Worm (Caenorhabditis elegans) whole organism, L4 larva: ENCODE results near the gene ulp-4.

Source experiments
- F26F4.8 ChIP-seq: fragments of 200-800 bp; sonication (Bioruptor generic); conservative IDR thresholded peaks from 2 replicates; pipeline ENCODE4 v1.3.6; 2022; ENCODE audit warnings: missing genetic modification characterization, missing compliant biosample characterization
- Y5F2A.4 ChIP-seq: fragments of 200-800 bp; sonication (Bioruptor generic); optimal IDR thresholded peaks from 2 replicates; lab custom pipeline; 2018; ENCODE audit warnings: mild to moderate bottlenecking, missing genetic modification characterization, missing compliant biosample characterization
- ceh-32 ChIP-seq: sonication (generic microtip); optimal IDR thresholded peaks from 2 replicates; lab custom pipeline; 2016; ENCODE audit warnings: mild to moderate bottlenecking, missing genetic modification characterization, missing compliant biosample characterization; ENCODE audit not compliant: poor library complexity
- ceh-44 ChIP-seq: fragments of 200-800 bp; sonication (Bioruptor generic); IDR thresholded peaks from 2 replicates; pipeline ENCODE4 v1.3.6; 2022; ENCODE audit warnings: missing genetic modification reagents, missing genetic modification characterization, missing compliant biosample characterization
- ces-1 ChIP-seq: fragments of 150-350 bp; sonication (generic microtip); optimal IDR thresholded peaks from 4 replicates; lab custom pipeline; 2014; ENCODE audit warnings: missing biosample characterization, missing genetic modification reagents, missing genetic modification characterization
- cey-2 ChIP-seq: sonication (generic microtip); optimal IDR thresholded peaks from 3 replicates; lab custom pipeline; 2017; ENCODE audit warnings: missing genetic modification characterization, mild to moderate bottlenecking, missing compliant biosample characterization, antibody characterized with exemption, borderline replicate concordance; ENCODE audit not compliant: insufficient read depth
- daf-12 ChIP-seq: fragments of 150-350 bp; optimal IDR thresholded peaks from 2 replicates; lab custom pipeline; 2014; ENCODE audit warnings: missing biosample characterization, missing genetic modification reagents, missing genetic modification characterization
- daf-8 ChIP-seq: fragments of 200-800 bp; sonication (Bioruptor generic); IDR thresholded peaks from 2 replicates; pipeline ENCODE4 v1.3.6; 2022; ENCODE audit warnings: missing genetic modification characterization, missing compliant biosample characterization
- dmd-8 ChIP-seq: fragments of 200-800 bp; sonication (Bioruptor generic); IDR thresholded peaks from 2 replicates; pipeline ENCODE4 v1.3.6; 2022; ENCODE audit warnings: missing genetic modification characterization, missing compliant biosample characterization
- duxl-1 ChIP-seq: sonication (generic microtip); optimal IDR thresholded peaks from 2 replicates; lab custom pipeline; 2016; ENCODE audit warnings: mild to moderate bottlenecking, missing genetic modification characterization, moderate library complexity, missing compliant biosample characterization; ENCODE audit not compliant: poor library complexity
- hmg-1.1 ChIP-seq: fragments of 200-800 bp; sonication (Bioruptor generic); IDR thresholded peaks from 2 replicates; pipeline ENCODE4 v1.3.6; 2022; ENCODE audit warnings: missing genetic modification reagents, missing genetic modification characterization, missing compliant biosample characterization
- lim-7 ChIP-seq: fragments of 200-800 bp; sonication (Bioruptor generic); IDR thresholded peaks from 2 replicates; pipeline ENCODE4 v1.3.6; 2022; ENCODE audit warnings: missing genetic modification characterization, missing compliant biosample characterization
- lin-29 ChIP-seq: fragments of 200-800 bp; sonication (Bioruptor generic); IDR thresholded peaks from 2 replicates; pipeline ENCODE4 v1.3.6; 2022; ENCODE audit warnings: missing genetic modification reagents, missing genetic modification characterization, missing compliant biosample characterization
- lin-39 ChIP-seq: fragments of 150-350 bp; optimal IDR thresholded peaks from 2 replicates; lab custom pipeline; 2014; ENCODE audit warnings: missing biosample characterization, missing genetic modification reagents, missing genetic modification characterization
- lsy-2 ChIP-seq, 2 experiments: fragments of 150-350 bp in 1 of 2; sonication (generic microtip) in 1 of 2; optimal IDR thresholded peaks; 2 replicates each; lab custom pipeline; 2014 to 2017; ENCODE audit warnings: missing biosample characterization in 2 of 2, missing genetic modification characterization in 2 of 2
- madf-5 ChIP-seq, 2 experiments: fragments of 200-800 bp; sonication (Bioruptor generic); IDR thresholded peaks; 2 replicates each; pipeline ENCODE4 v1.3.6; 2022; ENCODE audit warnings: missing compliant biosample characterization in 2 of 2, missing genetic modification characterization in 2 of 2
- mdt-29 ChIP-seq: fragments of 200-800 bp; sonication (Bioruptor generic); IDR thresholded peaks from 2 replicates; pipeline ENCODE4 v1.3.6; 2022; ENCODE audit warnings: missing genetic modification reagents, missing genetic modification characterization, missing compliant biosample characterization
- mxl-2 ChIP-seq: fragments of 200-800 bp; sonication (Bioruptor generic); conservative IDR thresholded peaks from 2 replicates; pipeline ENCODE4 v1.3.6; 2022; ENCODE audit warnings: missing genetic modification reagents, missing genetic modification characterization, missing compliant biosample characterization
- nhr-10 ChIP-seq: fragments of 150-350 bp; optimal IDR thresholded peaks from 2 replicates; lab custom pipeline; 2014; ENCODE audit warnings: missing biosample characterization, missing genetic modification characterization
- nhr-102 ChIP-seq: sonication (generic microtip); optimal IDR thresholded peaks from 2 replicates; lab custom pipeline; 2016; ENCODE audit warnings: mild to moderate bottlenecking, missing genetic modification characterization, moderate library complexity, missing compliant biosample characterization
- nhr-111 ChIP-seq: fragments of 200-800 bp; sonication (Bioruptor generic); optimal IDR thresholded peaks from 2 replicates; lab custom pipeline; 2018; ENCODE audit warnings: mild to moderate bottlenecking, missing genetic modification characterization, missing compliant biosample characterization
- nhr-237 ChIP-seq: sonication (generic microtip); optimal IDR thresholded peaks from 2 replicates; lab custom pipeline; 2017; ENCODE audit warnings: missing biosample characterization, missing genetic modification characterization
- nhr-41 ChIP-seq: fragments of 200-800 bp; sonication (Bioruptor generic); IDR thresholded peaks from 2 replicates; pipeline ENCODE4 v1.3.6; 2022; ENCODE audit warnings: missing genetic modification reagents, missing genetic modification characterization, missing compliant biosample characterization
- nhr-6 ChIP-seq: fragments of 150-350 bp; optimal IDR thresholded peaks from 2 replicates; lab custom pipeline; 2014; ENCODE audit warnings: missing biosample characterization, missing genetic modification characterization
- nhr-77 ChIP-seq: fragments of 150-350 bp; optimal IDR thresholded peaks from 2 replicates; lab custom pipeline; 2014; ENCODE audit warnings: missing biosample characterization, missing genetic modification characterization
- set-16 ChIP-seq: fragments of 200-800 bp; sonication (Bioruptor generic); IDR thresholded peaks from 2 replicates; pipeline ENCODE4 v1.3.6; 2022; ENCODE audit warnings: missing genetic modification reagents, missing genetic modification characterization, missing compliant biosample characterization
- snpc-4 ChIP-seq: fragments of 150-350 bp; optimal IDR thresholded peaks from 2 replicates; lab custom pipeline; 2014; ENCODE audit warnings: missing biosample characterization, missing genetic modification characterization
- tag-97 ChIP-seq: fragments of 200-800 bp; sonication (Bioruptor generic); IDR thresholded peaks from 2 replicates; pipeline ENCODE4 v1.3.6; 2022; ENCODE audit warnings: missing genetic modification characterization, missing compliant biosample characterization
- unc-130 ChIP-seq: sonication (generic microtip); optimal IDR thresholded peaks from 2 replicates; lab custom pipeline; 2016; ENCODE audit warnings: missing genetic modification reagents, missing genetic modification characterization, missing compliant biosample characterization
- unc-62 ChIP-seq, 3 experiments: fragments of 150-350 bp in 1 of 3; sonication (generic microtip); optimal IDR thresholded peaks in 2 of 3; peaks in 1 of 3; 1 replicate in 1 of 3; 2 replicates in 2 of 3; lab custom pipeline; 2014 to 2017; ENCODE audit warnings: missing biosample characterization in 3 of 3, missing genetic modification characterization in 3 of 3, missing genetic modification reagents in 3 of 3, missing genotype in 1 of 3
- zfp-3 ChIP-seq: fragments of 200-800 bp; sonication (Bioruptor generic); conservative IDR thresholded peaks from 2 replicates; pipeline ENCODE4 v1.3.6; 2022; ENCODE audit warnings: missing genetic modification reagents, missing genetic modification characterization, missing compliant biosample characterization

The ulp-4 gene

DNA sequence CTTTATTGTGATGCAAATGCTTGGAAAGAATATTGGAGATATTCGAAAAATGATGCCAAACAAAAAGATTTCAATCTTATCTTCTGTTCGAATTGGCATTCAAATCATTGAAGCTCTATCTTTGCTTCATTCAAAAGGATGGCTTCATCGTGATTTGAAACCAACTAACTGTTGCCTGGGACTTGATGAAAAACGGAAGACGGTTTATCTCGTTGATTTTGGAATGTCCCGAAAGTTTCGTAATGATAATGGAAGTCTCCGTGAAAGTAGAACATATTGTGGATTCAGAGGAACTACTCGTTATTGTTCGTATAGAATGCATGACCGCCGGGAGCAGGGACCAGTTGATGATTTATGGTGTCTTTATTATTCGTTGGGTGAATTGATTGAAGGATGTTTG is 44.4 kb downstream of the ulp-4 start:
- TF ChIP-seq lsy-2 (tag; optimal IDR thresholded peaks at IDR 0.05; lab: Kevin White, UChicago) (no peak), set-16 (GFP tag; lab: Robert Waterston, UW) (no peak), ceh-32 (tag; lab: Kevin White, UChicago) (no peak), nhr-6 (tag; lab: Kevin White, UChicago) (no peak), zfp-3 (GFP tag; lab: Robert Waterston, UW) (no peak), unc-62 (GFP tag; optimal IDR thresholded peaks at IDR 0.05 in 1 of 2; lab: Kevin White, UChicago) (peak in 1 of 2 experiments; percentile 91), unc-62 (tag; optimal IDR thresholded peaks at IDR 0.05; lab: Kevin White, UChicago) (no peak)
- TF ChIP-seq, all 104 proteins: peak for 1

DNA sequence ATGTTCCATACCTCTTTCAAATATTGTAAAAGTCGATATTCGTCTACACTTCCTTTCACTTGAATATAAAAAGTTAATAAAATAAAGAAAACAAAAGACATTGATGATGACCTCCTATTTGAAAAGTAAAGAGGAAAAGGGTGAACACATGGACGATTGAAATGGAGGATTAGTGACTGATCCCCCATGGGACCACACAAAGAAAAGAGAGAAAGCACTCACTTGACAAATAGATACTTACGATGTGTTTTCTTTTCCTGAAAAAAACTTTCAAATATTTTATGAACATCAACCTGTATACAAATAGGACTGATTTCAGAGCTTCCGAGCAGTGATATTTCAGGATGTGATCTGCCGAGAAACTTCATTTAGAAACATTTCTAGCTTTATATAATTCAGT is 47.3 kb downstream of the ulp-4 start, which contains the start of gene acr-14:
Gene acr-14 (minus strand): TSS at position 101 of the 400 bp plus-strand sequence.
- TF ChIP-seq unc-62 (GFP tag; optimal IDR thresholded peaks at IDR 0.05 in 1 of 2; lab: Kevin White, UChicago) (no peak), unc-62 (tag; optimal IDR thresholded peaks at IDR 0.05; lab: Kevin White, UChicago) (no peak), cey-2 (tag; lab: Kevin White, UChicago) (no peak), nhr-77 (tag; lab: Kevin White, UChicago) (no peak), unc-130 (GFP tag; lab: Kevin White, UChicago) (no peak), nhr-10 (no peak), snpc-4 (no peak), Y5F2A.4 (GFP tag; lab: Kevin White, UChicago) (no peak), ces-1 (GFP tag; lab: Kevin White, UChicago) (no peak), nhr-237 (tag; lab: Kevin White, UChicago) (no peak)

DNA sequence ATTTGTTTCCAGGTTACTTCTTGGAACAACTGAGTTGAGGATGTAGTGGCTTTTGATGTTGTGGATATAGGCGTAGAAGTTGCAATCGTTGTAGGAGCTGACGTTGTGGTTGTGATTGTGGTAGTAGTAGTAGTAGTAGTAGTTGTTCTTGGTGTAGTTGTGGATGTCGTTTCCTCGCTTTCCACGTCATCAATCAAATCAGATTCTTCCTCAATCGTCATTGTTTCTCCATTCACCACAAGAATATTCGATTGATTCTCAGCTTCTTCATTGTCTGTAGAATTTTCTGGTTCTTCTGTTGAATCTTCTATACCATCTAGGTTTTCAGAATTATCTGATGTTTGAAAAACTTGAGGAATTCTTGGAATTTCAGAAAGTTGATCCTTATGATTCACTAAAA is 48.9 kb downstream of the ulp-4 start:
- TF ChIP-seq unc-62 (GFP tag; optimal IDR thresholded peaks at IDR 0.05 in 1 of 2; lab: Kevin White, UChicago) = peak in 1 of 2 experiments; percentile 91
- TF ChIP-seq unc-62 (tag; optimal IDR thresholded peaks at IDR 0.05; lab: Kevin White, UChicago) = no peak
- TF ChIP-seq daf-8 (GFP tag; lab: Robert Waterston, UW) = no peak

DNA sequence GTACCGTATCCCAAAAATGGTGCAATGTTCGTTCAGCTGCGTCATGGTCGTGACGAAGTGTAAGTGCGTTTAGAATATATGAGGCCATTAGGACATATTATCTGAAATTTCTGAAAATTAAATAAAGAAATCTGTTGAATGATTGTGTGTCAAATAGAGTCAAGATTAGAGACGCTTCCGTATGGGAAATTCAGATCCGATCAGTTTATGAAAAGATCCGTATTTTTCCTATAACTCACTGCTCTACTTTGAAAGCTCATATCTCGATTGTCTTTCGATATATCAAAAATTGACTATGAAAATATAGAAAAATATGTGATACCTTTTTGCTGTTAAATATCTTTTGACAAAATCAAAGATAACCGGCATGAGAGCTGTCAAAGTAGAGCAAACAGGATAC is 50.5 kb downstream of the ulp-4 start, which contains the start of gene T05C12.4:
Gene T05C12.4 (minus strand): TSS at position 101 of the 400 bp plus-strand sequence.
- TF ChIP-seq ceh-44 (GFP tag; lab: Robert Waterston, UW) (no peak), madf-5 (GFP tag; IDR thresholded peaks at IDR 0.05; lab: Robert Waterston, UW) (no peak), nhr-41 (GFP tag; lab: Robert Waterston, UW) (no peak), lin-29 (GFP tag; lab: Robert Waterston, UW) (no peak)

DNA sequence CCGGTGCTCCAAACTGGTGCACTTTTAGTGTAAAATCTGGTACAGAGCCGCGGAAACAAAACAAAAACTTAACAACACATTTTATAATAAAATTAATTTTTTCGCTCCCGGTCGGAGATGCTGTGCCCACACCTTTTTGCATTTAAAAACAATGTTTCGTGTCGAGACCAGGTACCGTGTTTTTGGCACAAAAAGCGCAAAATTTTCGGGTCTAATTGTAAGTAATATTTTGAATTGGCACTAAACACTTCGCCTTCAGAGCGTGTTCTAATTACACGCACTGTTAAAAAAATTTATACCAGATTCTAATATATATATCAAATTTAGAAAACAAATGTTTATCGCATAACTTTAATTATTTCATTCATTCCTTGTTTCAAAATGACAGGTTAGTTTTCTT is 51.7 kb downstream of the ulp-4 start, which contains the start of gene dylt-3:
Gene dylt-3 (plus strand): TSS at position 301 of the 400 bp plus-strand sequence.
- TF ChIP-seq mdt-29 (GFP tag; lab: Robert Waterston, UW) = no peak
- no peak for TF ChIP-seq dmd-8
- TF ChIP-seq Y5F2A.4 (GFP tag; lab: Kevin White, UChicago) = no peak
- TF ChIP-seq nhr-77 (tag; lab: Kevin White, UChicago) = no peak
- TF ChIP-seq nhr-102 = no peak
- TF ChIP-seq lin-39 (tag; lab: Kevin White, UChicago) = no peak
- TF ChIP-seq tag-97 (GFP tag; lab: Robert Waterston, UW) = no peak
- no peak for TF ChIP-seq lim-7
- no peak for TF ChIP-seq set-16 (GFP tag; lab: Robert Waterston, UW)
- no peak for TF ChIP-seq mxl-2
- no peak for TF ChIP-seq duxl-1 (tag; lab: Kevin White, UChicago)
- no peak for TF ChIP-seq hmg-1.1 (GFP tag; lab: Robert Waterston, UW)
- no peak for TF ChIP-seq nhr-41 (GFP tag; lab: Robert Waterston, UW)
- TF ChIP-seq nhr-111 = no peak
- no peak for TF ChIP-seq F26F4.8 (GFP tag; lab: Robert Waterston, UW)
- TF ChIP-seq nhr-10 = no peak
- no peak for TF ChIP-seq daf-12 (tag; lab: Kevin White, UChicago)
